Worm (Caenorhabditis elegans) whole organism, young adult: ENCODE measurements around the gene fbxb-112.
A peak's percentile ranks its signal among the peaks of the same experiment; 100 is the strongest.

Source experiments
- C17E4.6 ChIP-seq: fragments of 200-800 bp; sonication (Bioruptor generic); IDR thresholded peaks from 2 replicates; pipeline ENCODE4 v1.3.6; 2022; ENCODE audit warnings: missing genetic modification reagents, missing genetic modification characterization, missing compliant biosample characterization
- F23B12.7 ChIP-seq: sonication (generic microtip); optimal IDR thresholded peaks from 2 replicates; lab custom pipeline; 2017; ENCODE audit warnings: missing genetic modification characterization, mild to moderate bottlenecking, missing compliant biosample characterization, antibody characterized with exemption, moderate library complexity; ENCODE audit not compliant: insufficient read depth
- F33H1.4 ChIP-seq: fragments of 200-800 bp; sonication (Bioruptor generic); IDR thresholded peaks from 2 replicates; pipeline ENCODE4 v1.3.6; 2022; ENCODE audit warnings: missing genetic modification reagents, missing genetic modification characterization, missing compliant biosample characterization
- F37B4.10 ChIP-seq: fragments of 200-800 bp; sonication (Bioruptor generic); IDR thresholded peaks from 2 replicates; pipeline ENCODE4 v1.3.6; 2022; ENCODE audit warnings: missing genetic modification characterization, missing compliant biosample characterization
- F55B11.4 ChIP-seq: sonication (generic microtip); optimal IDR thresholded peaks from 2 replicates; lab custom pipeline; 2016; ENCODE audit warnings: missing compliant biosample characterization, missing genetic modification characterization, borderline replicate concordance; ENCODE audit not compliant: insufficient read depth
- T26A5.8 ChIP-seq: sonication (generic microtip); optimal IDR thresholded peaks from 2 replicates; lab custom pipeline; 2016; ENCODE audit warnings: missing genetic modification characterization, missing compliant biosample characterization
- Y79H2A.3 ChIP-seq: fragments of 200-800 bp; sonication (Bioruptor generic); conservative IDR thresholded peaks from 2 replicates; pipeline ENCODE4 v1.3.6; 2022; ENCODE audit warnings: missing genetic modification reagents, missing genetic modification characterization, missing compliant biosample characterization
- Y95B8A.8 ChIP-seq: fragments of 200-800 bp; sonication (Bioruptor generic); IDR thresholded peaks from 2 replicates; pipeline ENCODE4 v1.3.6; 2022; ENCODE audit warnings: missing genetic modification reagents, missing genetic modification characterization, missing compliant biosample characterization
- ZK185.1 ChIP-seq: sonication (generic microtip); optimal IDR thresholded peaks from 2 replicates; lab custom pipeline; 2016; ENCODE audit warnings: mild to moderate bottlenecking, missing genetic modification characterization, missing compliant biosample characterization; ENCODE audit not compliant: poor library complexity, severe bottlenecking
- akir-1 ChIP-seq: fragments of 200-800 bp; sonication (Bioruptor generic); optimal IDR thresholded peaks from 2 replicates; lab custom pipeline; 2018; ENCODE audit warnings: mild to moderate bottlenecking, missing genetic modification characterization, moderate library complexity, missing compliant biosample characterization
- bed-2 ChIP-seq: fragments of 200-800 bp; sonication (Bioruptor generic); IDR thresholded peaks from 2 replicates; pipeline ENCODE4 v1.3.6; 2022; ENCODE audit warnings: missing genetic modification reagents, missing genetic modification characterization, missing compliant biosample characterization
- cebp-2 ChIP-seq: fragments of 200-800 bp; sonication (Bioruptor generic); IDR thresholded peaks from 2 replicates; pipeline ENCODE4 v1.3.6; 2022; ENCODE audit warnings: missing genetic modification characterization, missing compliant biosample characterization
- dpl-1 ChIP-seq: fragments of 150-350 bp; optimal IDR thresholded peaks from 2 replicates; lab custom pipeline; 2014; ENCODE audit warnings: missing biosample characterization, missing genetic modification reagents, missing genetic modification characterization
- efl-1 ChIP-seq: fragments of 150-350 bp; optimal IDR thresholded peaks from 2 replicates; lab custom pipeline; 2014; ENCODE audit warnings: missing biosample characterization, missing genetic modification reagents, missing genetic modification characterization
- egl-18 ChIP-seq: fragments of 200-800 bp; sonication (Bioruptor generic); IDR thresholded peaks from 2 replicates; pipeline ENCODE4 v1.3.6; 2022; ENCODE audit warnings: missing genetic modification reagents, missing genetic modification characterization, missing compliant biosample characterization
- egrh-3 ChIP-seq: fragments of 200-800 bp; sonication (Bioruptor generic); IDR thresholded peaks from 2 replicates; pipeline ENCODE4 v1.3.6; 2022; ENCODE audit warnings: missing genetic modification reagents, missing genetic modification characterization, missing compliant biosample characterization
- ekl-4 ChIP-seq: fragments of 200-800 bp; sonication (Bioruptor generic); IDR thresholded peaks from 2 replicates; pipeline ENCODE4 v1.3.6; 2022; ENCODE audit warnings: missing genetic modification reagents, missing genetic modification characterization, missing compliant biosample characterization
- ets-4 ChIP-seq: fragments of 200-800 bp; sonication (Bioruptor generic); optimal IDR thresholded peaks from 2 replicates; lab custom pipeline; 2018; ENCODE audit warnings: mild to moderate bottlenecking, missing genetic modification characterization, missing compliant biosample characterization
- him-1 ChIP-seq: sonication (generic microtip); optimal IDR thresholded peaks from 2 replicates; lab custom pipeline; 2016; ENCODE audit warnings: missing genotype, missing genetic modification reagents, missing genetic modification characterization, missing compliant biosample characterization
- hlh-12 ChIP-seq: sonication (generic microtip); optimal IDR thresholded peaks from 2 replicates; lab custom pipeline; 2016; ENCODE audit warnings: missing genetic modification characterization, missing compliant biosample characterization
- hmg-1.2 ChIP-seq: fragments of 200-800 bp; sonication (Bioruptor generic); IDR thresholded peaks from 2 replicates; pipeline ENCODE4 v1.3.6; 2022; ENCODE audit warnings: missing genetic modification reagents, missing genetic modification characterization, missing compliant biosample characterization
- hrde-1 ChIP-seq: sonication (generic microtip); optimal IDR thresholded peaks from 2 replicates; lab custom pipeline; 2016; ENCODE audit warnings: missing genetic modification characterization, mild to moderate bottlenecking, missing compliant biosample characterization, moderate library complexity, missing genotype, missing genetic modification reagents, borderline replicate concordance
- madf-10 ChIP-seq: sonication (generic microtip); optimal IDR thresholded peaks from 2 replicates; lab custom pipeline; 2016; ENCODE audit warnings: mild to moderate bottlenecking, missing genetic modification characterization, missing compliant biosample characterization
- madf-8 ChIP-seq: fragments of 200-800 bp; sonication (Bioruptor generic); conservative IDR thresholded peaks from 2 replicates; pipeline ENCODE4 v1.3.6; 2022; ENCODE audit warnings: missing genetic modification reagents, missing genetic modification characterization, missing compliant biosample characterization
- nfya-2 ChIP-seq: fragments of 200-800 bp; sonication (Bioruptor generic); IDR thresholded peaks from 2 replicates; pipeline ENCODE4 v1.3.6; 2022; ENCODE audit warnings: missing genetic modification reagents, missing genetic modification characterization, missing compliant biosample characterization
- nhr-120 ChIP-seq: fragments of 200-800 bp; sonication (Bioruptor generic); IDR thresholded peaks from 2 replicates; pipeline ENCODE4 v1.3.6; 2022; ENCODE audit warnings: missing genetic modification characterization, missing compliant biosample characterization
- nhr-27 ChIP-seq: fragments of 200-800 bp; sonication (Bioruptor generic); optimal IDR thresholded peaks from 2 replicates; lab custom pipeline; 2018; ENCODE audit warnings: mild to moderate bottlenecking, missing genetic modification characterization, moderate library complexity, missing compliant biosample characterization
- pbrm-1 ChIP-seq: fragments of 200-800 bp; sonication (Bioruptor generic); IDR thresholded peaks from 2 replicates; pipeline ENCODE4 v1.3.6; 2022; ENCODE audit warnings: missing genetic modification reagents, missing genetic modification characterization, missing compliant biosample characterization
- rpc-1 ChIP-seq, 2 experiments: fragments of 150-350 bp in 1 of 2; sonication (generic microtip) in 1 of 2; optimal IDR thresholded peaks; 2 replicates each; lab custom pipeline; 2014 to 2018; ENCODE audit warnings: missing biosample characterization in 1 of 2, missing genetic modification characterization in 1 of 2, missing genetic modification reagents in 1 of 2, missing genotype in 1 of 2
- somi-1 ChIP-seq: fragments of 200-800 bp; sonication (Bioruptor generic); optimal IDR thresholded peaks from 2 replicates; lab custom pipeline; 2018; ENCODE audit warnings: mild to moderate bottlenecking, missing genetic modification characterization, missing compliant biosample characterization
- sptf-2 ChIP-seq: fragments of 200-800 bp; sonication (Bioruptor generic); optimal IDR thresholded peaks from 2 replicates; lab custom pipeline; 2018; ENCODE audit warnings: mild to moderate bottlenecking, missing genetic modification characterization, missing compliant biosample characterization
- tbx-9 ChIP-seq: sonication (generic microtip); optimal IDR thresholded peaks from 2 replicates; lab custom pipeline; 2016; ENCODE audit warnings: borderline replicate concordance, missing genetic modification characterization, inconsistent platforms, missing compliant biosample characterization
- xnd-1 ChIP-seq: sonication (generic microtip); optimal IDR thresholded peaks from 2 replicates; lab custom pipeline; 2016; ENCODE audit warnings: missing genotype, missing genetic modification reagents, missing genetic modification characterization, missing compliant biosample characterization
- ztf-22 ChIP-seq: fragments of 200-800 bp; sonication (Bioruptor generic); optimal IDR thresholded peaks from 2 replicates; lab custom pipeline; 2018; ENCODE audit warnings: mild to moderate bottlenecking, missing genetic modification characterization, moderate library complexity, missing compliant biosample characterization
- ztf-26 ChIP-seq: sonication (generic microtip); optimal IDR thresholded peaks from 2 replicates; lab custom pipeline; 2017; ENCODE audit warnings: missing genetic modification characterization, missing compliant biosample characterization
- ztf-28 ChIP-seq: fragments of 200-800 bp; sonication (Bioruptor generic); IDR thresholded peaks from 2 replicates; pipeline ENCODE4 v1.3.6; 2022; ENCODE audit warnings: missing genetic modification reagents, missing genetic modification characterization, missing compliant biosample characterization

The fbxb-112 gene

ce11 chrII:3504717-3505116 is 13.8 kb downstream of the fbxb-112 start, which contains the start of gene cyh-1:
Gene cyh-1, plus strand, starts transcription at chrII:3505017.
- TF ChIP-seq cebp-2: no peak
- no peak for TF ChIP-seq dpl-1 (GFP tag; lab: Kevin White, UChicago)
- TF ChIP-seq tbx-9 (tag; lab: Kevin White, UChicago): no peak
- no peak for TF ChIP-seq ztf-28 (GFP tag; lab: Robert Waterston, UW)
- no peak for TF ChIP-seq F23B12.7 (tag; lab: Kevin White, UChicago)
- no peak for TF ChIP-seq efl-1 (GFP tag; lab: Kevin White, UChicago)
- no peak for TF ChIP-seq F37B4.10 (GFP tag; lab: Robert Waterston, UW)

- TF ChIP-seq nhr-27 (tag; lab: Kevin White, UChicago): no peak
- TF ChIP-seq T26A5.8 (tag; lab: Kevin White, UChicago): no peak
Measured at ce11 chrII:3512240-3512639, 21.3 kb downstream of the fbxb-112 start, which contains the start of gene Y49F6B.19. Gene Y49F6B.19, minus strand, starts transcription at chrII:3512340.

DNA sequence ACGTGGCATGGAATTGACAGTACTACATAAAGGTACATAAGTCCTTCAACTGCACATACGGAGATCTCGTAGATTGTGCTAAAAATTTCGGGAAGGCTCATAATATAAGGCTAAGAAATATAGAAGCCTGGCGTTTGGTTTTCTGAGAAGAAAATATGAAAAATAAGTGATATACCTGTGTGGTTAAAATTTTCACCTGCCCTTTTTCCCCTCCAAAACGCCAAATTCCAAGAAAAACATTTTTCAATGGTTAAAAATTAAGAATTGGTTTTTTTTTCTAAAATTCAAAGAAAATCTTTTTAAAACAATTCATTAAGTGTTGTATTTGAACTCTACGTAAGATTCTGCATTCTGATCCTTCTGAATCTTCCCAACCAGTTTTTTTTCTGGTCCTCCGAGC is 23.7 kb downstream of the fbxb-112 start, which contains the start of gene srz-5:
Gene srz-5, minus strand, starts transcription at position 101 of the 400 bp plus-strand sequence.
- TF ChIP-seq C17E4.6 (no peak), ztf-22 (GFP tag; lab: Kevin White, UChicago) (no peak), nfya-2 (GFP tag; lab: Robert Waterston, UW) (no peak), xnd-1 (tag; lab: Kevin White, UChicago) (no peak), hrde-1 (no peak), Y79H2A.3 (GFP tag; lab: Robert Waterston, UW) (no peak), Y95B8A.8 (GFP tag; lab: Robert Waterston, UW) (no peak)

DNA sequence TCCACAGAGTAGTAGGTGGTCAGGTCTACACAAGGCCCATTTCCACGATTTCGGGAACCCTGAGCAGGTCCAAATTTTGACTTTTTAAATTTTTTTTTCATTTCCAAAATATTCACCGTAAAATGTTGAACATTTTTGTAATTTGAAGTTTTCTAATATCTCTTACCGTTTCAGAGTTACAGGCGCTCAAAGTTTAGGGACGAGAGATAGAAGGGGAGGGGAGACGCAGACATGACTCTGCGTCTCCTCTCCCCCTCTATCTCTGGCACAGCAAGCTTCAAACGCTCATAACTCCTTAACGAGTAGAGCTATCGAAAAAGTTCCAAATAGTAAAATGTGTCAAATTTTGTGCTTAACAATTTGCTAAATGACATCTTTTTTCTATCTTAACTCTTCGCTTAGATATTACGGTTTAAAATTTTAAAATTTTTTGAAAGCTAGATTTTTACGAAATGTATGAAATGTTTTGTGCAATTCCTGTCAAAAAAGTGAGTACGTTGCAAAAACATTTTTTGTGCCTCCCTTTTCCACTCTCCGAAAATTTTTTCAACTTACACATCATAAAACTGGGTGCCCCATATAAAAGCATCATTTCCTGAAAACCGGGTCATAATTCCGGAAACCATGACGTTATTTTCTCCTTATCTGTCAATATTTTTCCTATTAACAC is 24.6 kb downstream of the fbxb-112 start, which contains the start of the genes Y49F6B.14 and clec-125:
Gene Y49F6B.14, minus strand, starts transcription at position 101 of the 670 bp plus-strand sequence.
Gene clec-125, plus strand, starts transcription at position 620 of the 670 bp plus-strand sequence.
- no peak for TF ChIP-seq him-1 (tag; lab: Kevin White, UChicago)
- no peak for TF ChIP-seq F33H1.4
- TF ChIP-seq hmg-1.2 (GFP tag; lab: Robert Waterston, UW): peak; percentile 75

ce11 chrII:3516175-3516574 is 25.3 kb downstream of the fbxb-112 start:
- TF ChIP-seq hmg-1.2 (GFP tag; lab: Robert Waterston, UW) (peak; percentile 90), rpc-1 (optimal IDR thresholded peaks at IDR 0.05; lab: Kevin White, UChicago) (no peak), rpc-1 (tag; optimal IDR thresholded peaks at IDR 0.05; lab: Kevin White, UChicago) (no peak)

- TF ChIP-seq hlh-12 (tag; lab: Kevin White, UChicago) (peak; percentile 29), sptf-2 (GFP tag; lab: Kevin White, UChicago) (peak; percentile 28), bed-2 (no peak), egl-18 (GFP tag; lab: Robert Waterston, UW) (no peak), pbrm-1 (GFP tag; lab: Robert Waterston, UW) (peak; percentile 79), ZK185.1 (peak; percentile 62), ekl-4 (peak; percentile 83), F33H1.4 (peak; percentile 42), ztf-26 (tag; lab: Kevin White, UChicago) (peak; percentile 93), nhr-120 (GFP tag; lab: Robert Waterston, UW) (no peak), T26A5.8 (tag; lab: Kevin White, UChicago) (no peak), F55B11.4 (tag; lab: Kevin White, UChicago) (no peak), F37B4.10 (GFP tag; lab: Robert Waterston, UW) (0 out of 2 replicates have a peak, but pooled peaks have one; percentile 10), egrh-3 (peak; percentile 54), madf-8 (0 out of 2 replicates have a peak, but pooled peaks have one; percentile 11), xnd-1 (tag; lab: Kevin White, UChicago) (peak; percentile 26), cebp-2 (no peak), ets-4 (GFP tag; lab: Kevin White, UChicago) (peak; percentile 12), madf-10 (tag; lab: Kevin White, UChicago) (peak; percentile 87), akir-1 (no peak), somi-1 (peak; percentile 77)
Measured at ce11 chrII:3518961-3519544, 28.2 kb downstream of the fbxb-112 start, which contains the start of gene clec-126. Gene clec-126, plus strand, starts transcription at chrII:3519494.
